Fruit fly (Drosophila melanogaster) whole organism, embryonic: ENCODE results near the gene p-cup.

Experiments used
- Asciz ChIP-seq: fragments of 200-800 bp; sonication (Bioruptor generic); optimal IDR thresholded peaks from 2 replicates; lab custom pipeline; 2017; ENCODE audit warnings: missing biosample characterization, mild to moderate bottlenecking, missing genetic modification characterization, missing genetic modification reagents
- C15 ChIP-seq: fragments of 200-800 bp; sonication (Bioruptor generic); IDR thresholded peaks from 3 replicates; pipeline ENCODE4 v1.3.6; 2022; ENCODE audit warnings: missing biosample characterization, missing genetic modification characterization
- CG10979 ChIP-seq: fragments of 200-800 bp; sonication (Bioruptor generic); optimal IDR thresholded peaks from 2 replicates; lab custom pipeline; 2018; ENCODE audit warnings: missing biosample characterization, mild to moderate bottlenecking, missing genetic modification characterization, moderate library complexity
- CG12391 ChIP-seq: fragments of 200-800 bp; sonication (Bioruptor generic); optimal IDR thresholded peaks from 3 replicates; lab custom pipeline; 2018; ENCODE audit warnings: missing biosample characterization, mild to moderate bottlenecking, missing genetic modification characterization, moderate library complexity
- CG12659 ChIP-seq: fragments of 200-800 bp; sonication (Bioruptor generic); optimal IDR thresholded peaks from 3 replicates; lab custom pipeline; 2017; ENCODE audit warnings: mild to moderate bottlenecking, missing biosample characterization, missing genetic modification reagents, missing genetic modification characterization
- CG14441 ChIP-seq: fragments of 200-800 bp; sonication (Bioruptor generic); IDR thresholded peaks from 2 replicates; pipeline ENCODE4 v1.3.6; 2022; ENCODE audit warnings: missing biosample characterization, missing genetic modification characterization
- CG16863 ChIP-seq: fragments of 200-800 bp; sonication (Bioruptor generic); optimal IDR thresholded peaks from 3 replicates; lab custom pipeline; 2016; ENCODE audit warnings: missing biosample characterization, missing genetic modification characterization
- CG17385 ChIP-seq: fragments of 200-800 bp; sonication (Bioruptor generic); optimal IDR thresholded peaks from 3 replicates; lab custom pipeline; 2018; ENCODE audit warnings: missing biosample characterization, mild to moderate bottlenecking, missing genetic modification characterization
- CG18262 ChIP-seq: fragments of 200-800 bp; optimal IDR thresholded peaks from 3 replicates; lab custom pipeline; 2019; ENCODE audit warnings: missing biosample characterization, mild to moderate bottlenecking, missing genetic modification characterization, moderate library complexity
- CG18764 ChIP-seq: fragments of 200-800 bp; sonication (Bioruptor generic); optimal IDR thresholded peaks from 3 replicates; lab custom pipeline; 2016; ENCODE audit warnings: missing biosample characterization, missing genetic modification characterization
- CG2202 ChIP-seq: fragments of 200-800 bp; sonication (Bioruptor generic); optimal IDR thresholded peaks from 2 replicates; lab custom pipeline; 2018; ENCODE audit warnings: missing biosample characterization, mild to moderate bottlenecking, missing genetic modification characterization
- CG31388 ChIP-seq: fragments of 200-800 bp; sonication (Bioruptor generic); optimal IDR thresholded peaks from 2 replicates; lab custom pipeline; 2016; ENCODE audit warnings: missing biosample characterization, missing genetic modification characterization
- CG3726 ChIP-seq: fragments of 200-800 bp; sonication (Bioruptor generic); IDR thresholded peaks from 3 replicates; pipeline ENCODE4, ENCODE4 v1.3.6; 2022; ENCODE audit warnings: missing biosample characterization, missing genetic modification characterization
- CG6175 ChIP-seq: fragments of 200-800 bp; sonication (Bioruptor generic); IDR thresholded peaks from 3 replicates; pipeline ENCODE4 v1.3.6; 2022; ENCODE audit warnings: missing biosample characterization, missing genetic modification characterization
- CG7556 ChIP-seq: fragments of 200-800 bp; sonication (Bioruptor generic); optimal IDR thresholded peaks from 2 replicates; lab custom pipeline; 2017; ENCODE audit warnings: missing biosample characterization, mild to moderate bottlenecking, missing genetic modification characterization
- CG9876 ChIP-seq: fragments of 200-800 bp; sonication (Bioruptor generic); optimal IDR thresholded peaks from 2 replicates; lab custom pipeline; 2016; ENCODE audit warnings: missing biosample characterization, missing genetic modification characterization
- Chrac-16 ChIP-seq: fragments of 200-800 bp; sonication (Bioruptor generic); optimal IDR thresholded peaks from 3 replicates; lab custom pipeline; 2016; ENCODE audit warnings: missing biosample characterization, missing genetic modification characterization
- Dref ChIP-seq: fragments of 200-800 bp; sonication (Bioruptor generic); IDR thresholded peaks from 2 replicates; pipeline ENCODE4 v1.3.6; 2022; ENCODE audit warnings: missing biosample characterization, missing genetic modification characterization
- ERR ChIP-seq: fragments of 200-800 bp; sonication (Bioruptor generic); optimal IDR thresholded peaks from 2 replicates; lab custom pipeline; 2016; ENCODE audit warnings: missing biosample characterization, missing genetic modification characterization
- Fer1 ChIP-seq: fragments of 200-800 bp; sonication (Bioruptor generic); optimal IDR thresholded peaks from 2 replicates; lab custom pipeline; 2017; ENCODE audit warnings: missing biosample characterization, mild to moderate bottlenecking, missing genetic modification characterization
- HLHmδ ChIP-seq: fragments of 200-800 bp; sonication (Bioruptor generic); optimal IDR thresholded peaks from 2 replicates; lab custom pipeline; 2018; ENCODE audit warnings: missing biosample characterization, mild to moderate bottlenecking, missing genetic modification characterization, moderate library complexity
- Jarid2 ChIP-seq: fragments of 200-800 bp; sonication (Bioruptor generic); optimal IDR thresholded peaks from 3 replicates; lab custom pipeline; 2017; ENCODE audit warnings: mild to moderate bottlenecking, missing biosample characterization, missing genetic modification reagents, missing genetic modification characterization
- Lhr ChIP-seq: fragments of 200-800 bp; sonication (Bioruptor generic); optimal IDR thresholded peaks from 3 replicates; lab custom pipeline; 2017; ENCODE audit warnings: mild to moderate bottlenecking, missing biosample characterization, missing genetic modification reagents, missing genetic modification characterization
- MESR4 ChIP-seq: fragments of 200-800 bp; sonication (Bioruptor generic); optimal IDR thresholded peaks from 2 replicates; lab custom pipeline; 2018; ENCODE audit warnings: missing biosample characterization, mild to moderate bottlenecking, missing genetic modification characterization, moderate library complexity
- Mes4 ChIP-seq: fragments of 200-800 bp; sonication (Bioruptor generic); optimal IDR thresholded peaks from 2 replicates; lab custom pipeline; 2016; ENCODE audit warnings: missing biosample characterization, missing genetic modification characterization
- NK7.1 ChIP-seq: fragments of 200-800 bp; sonication (Bioruptor generic); optimal IDR thresholded peaks from 3 replicates; lab custom pipeline; 2016; ENCODE audit warnings: missing biosample characterization, missing genetic modification characterization
- Oaz ChIP-seq: fragments of 200-800 bp; sonication (Bioruptor generic); IDR thresholded peaks from 2 replicates; pipeline ENCODE4 v1.3.6; 2022; ENCODE audit warnings: missing biosample characterization, missing genetic modification characterization
- Opbp ChIP-seq: fragments of 200-800 bp; sonication (Bioruptor generic); IDR thresholded peaks from 3 replicates; pipeline ENCODE4 v1.3.6; 2022; ENCODE audit warnings: missing biosample characterization, missing genetic modification characterization; ENCODE audit not compliant: partially characterized antibody
- Side ChIP-seq: fragments of 200-800 bp; sonication (Bioruptor generic); optimal IDR thresholded peaks from 2 replicates; lab custom pipeline; 2016; ENCODE audit warnings: missing biosample characterization, missing genetic modification characterization
- Ssrp ChIP-seq: fragments of 200-800 bp; sonication (Bioruptor generic); optimal IDR thresholded peaks from 2 replicates; lab custom pipeline; 2018; ENCODE audit warnings: missing biosample characterization, mild to moderate bottlenecking, missing genetic modification characterization, moderate library complexity
- Tbp ChIP-seq: fragments of >200 bp; optimal IDR thresholded peaks from 2 replicates; lab custom pipeline; 2018; ENCODE audit warnings: missing biosample characterization, missing genetic modification characterization
- Trl ChIP-seq, 3 experiments: fragments of >200 bp in 2 of 3; fragments of 200-800 bp in 1 of 3; sonication (Bioruptor generic) in 1 of 3; optimal IDR thresholded peaks; 2 replicates in 1 of 3; 3 replicates in 2 of 3; lab custom pipeline; 2016 to 2017; ENCODE audit warnings: missing biosample characterization in 1 of 3, missing genetic modification characterization in 1 of 3
- az2 ChIP-seq: fragments of 200-800 bp; sonication (Bioruptor generic); optimal IDR thresholded peaks from 3 replicates; lab custom pipeline; 2016; ENCODE audit warnings: missing biosample characterization, missing genetic modification characterization
- chm ChIP-seq: fragments of 200-800 bp; sonication (Bioruptor generic); IDR thresholded peaks from 2 replicates; pipeline ENCODE4 v1.3.6; 2022; ENCODE audit warnings: missing biosample characterization, missing genetic modification characterization
- dmrt99B ChIP-seq: fragments of 200-800 bp; sonication (Bioruptor generic); optimal IDR thresholded peaks from 2 replicates; lab custom pipeline; 2018; ENCODE audit warnings: missing biosample characterization, mild to moderate bottlenecking, missing genetic modification characterization, moderate library complexity
- eve ChIP-seq, 2 experiments: fragments of >200 bp; optimal IDR thresholded peaks; 2 replicates each; lab custom pipeline; 2017; ENCODE audit warnings: missing biosample characterization in 2 of 2, missing genetic modification characterization in 2 of 2
- ewg ChIP-seq: fragments of 200-800 bp; sonication (Bioruptor generic); optimal IDR thresholded peaks from 3 replicates; lab custom pipeline; 2017; ENCODE audit warnings: mild to moderate bottlenecking, missing biosample characterization, missing genetic modification reagents, missing genetic modification characterization
- fd64A ChIP-seq: fragments of 200-800 bp; sonication (Bioruptor generic); optimal IDR thresholded peaks from 3 replicates; lab custom pipeline; 2018; ENCODE audit warnings: missing biosample characterization, mild to moderate bottlenecking, missing genetic modification characterization
- gce ChIP-seq: fragments of 200-800 bp; sonication (Bioruptor generic); IDR thresholded peaks from 3 replicates; pipeline ENCODE4 v1.3.6; 2022; ENCODE audit warnings: missing biosample characterization, missing genetic modification characterization
- hth ChIP-seq: fragments of >200 bp; optimal IDR thresholded peaks from 2 replicates; lab custom pipeline; 2017; ENCODE audit warnings: inconsistent platforms
- jigr1 ChIP-seq: fragments of 200-800 bp; sonication (Bioruptor generic); IDR thresholded peaks from 3 replicates; pipeline ENCODE4 v1.3.6; 2022; ENCODE audit warnings: missing biosample characterization, missing genetic modification characterization
- klu ChIP-seq: fragments of 200-800 bp; sonication (Bioruptor generic); IDR thresholded peaks from 2 replicates; pipeline ENCODE4 v1.3.6; 2022; ENCODE audit warnings: missing biosample characterization, missing genetic modification characterization
- knrl ChIP-seq: fragments of 200-800 bp; sonication (Bioruptor generic); IDR thresholded peaks from 3 replicates; pipeline ENCODE4 v1.3.6; 2022; ENCODE audit warnings: missing biosample characterization, missing genetic modification characterization; ENCODE audit not compliant: partially characterized antibody
- pho ChIP-seq: fragments of 200-800 bp; sonication (Bioruptor generic); optimal IDR thresholded peaks from 2 replicates; lab custom pipeline; 2016; ENCODE audit warnings: missing biosample characterization, missing genetic modification characterization
- pita ChIP-seq: fragments of 200-800 bp; sonication (Bioruptor generic); optimal IDR thresholded peaks from 2 replicates; lab custom pipeline; 2017; ENCODE audit warnings: missing biosample characterization, mild to moderate bottlenecking, missing genetic modification characterization
- row ChIP-seq: fragments of 200-800 bp; sonication (Bioruptor generic); IDR thresholded peaks from 3 replicates; pipeline ENCODE4 v1.3.6; 2022; ENCODE audit warnings: missing biosample characterization, missing genetic modification characterization
- schlank ChIP-seq: fragments of 200-800 bp; sonication (Bioruptor generic); optimal IDR thresholded peaks from 2 replicates; lab custom pipeline; 2018; ENCODE audit warnings: missing biosample characterization, mild to moderate bottlenecking, missing genetic modification characterization
- sob ChIP-seq: fragments of 200-800 bp; sonication (Bioruptor generic); IDR thresholded peaks from 2 replicates; pipeline ENCODE4 v1.3.6; 2022; ENCODE audit warnings: missing biosample characterization, missing genetic modification characterization
- tio ChIP-seq: fragments of 200-800 bp; sonication (Bioruptor generic); optimal IDR thresholded peaks from 2 replicates; lab custom pipeline; 2017; ENCODE audit warnings: missing biosample characterization, missing genetic modification characterization, inconsistent platforms
- tx ChIP-seq: fragments of 200-800 bp; sonication (Bioruptor generic); optimal IDR thresholded peaks from 2 replicates; lab custom pipeline; 2016; ENCODE audit warnings: missing biosample characterization, missing genetic modification characterization
- unc-4 ChIP-seq: fragments of 200-800 bp; sonication (Bioruptor generic); IDR thresholded peaks from 2 replicates; pipeline ENCODE4 v1.3.6; 2022; ENCODE audit warnings: missing biosample characterization, missing genetic modification characterization; ENCODE audit not compliant: partially characterized antibody

p-cup gene

dm6 chrX:17481659-17482266 lies 33.2 kb upstream of the p-cup start (continued):
- TF ChIP-seq Mes4 (GFP tag; lab: Kevin White, UChicago) = no peak
- peak; percentile 22 for TF ChIP-seq az2
- TF ChIP-seq Oaz (GFP tag; lab: Robert Waterston, UW) = no peak
- TF ChIP-seq C15 (GFP tag; lab: Robert Waterston, UW) = no peak
- no peak for TF ChIP-seq tio
- TF ChIP-seq hth (lab: Kevin White, UChicago) = no peak
- TF ChIP-seq CG2202 (tag; lab: Kevin White, UChicago) = no peak
- TF ChIP-seq CG18262 (tag; lab: Kevin White, UChicago) = peak; percentile 43
- no peak for TF ChIP-seq CG17385 (GFP tag; lab: Kevin White, UChicago)
- TF ChIP-seq Trl (optimal IDR thresholded peaks at IDR 0.05; lab: Kevin White, UChicago) = no peak
- no peak for TF ChIP-seq Trl (GFP tag; optimal IDR thresholded peaks at IDR 0.05; lab: Kevin White, UChicago)
- TF ChIP-seq gce = no peak
- TF ChIP-seq klu (GFP tag; lab: Robert Waterston, UW) = no peak
- TF ChIP-seq CG3726 (GFP tag; lab: Robert Waterston, UW) = no peak
- TF ChIP-seq schlank = no peak
- peak in 1 of 2 experiments; percentile 52 for TF ChIP-seq eve (GFP tag; optimal IDR thresholded peaks at IDR 0.05; lab: Kevin White, UChicago)
- TF ChIP-seq fd64A (GFP tag; lab: Kevin White, UChicago) = peak; percentile 8
- no peak for TF ChIP-seq jigr1 (GFP tag; lab: Robert Waterston, UW)
- no peak for TF ChIP-seq MESR4 (GFP tag; lab: Kevin White, UChicago)
- TF ChIP-seq dmrt99B = peak; percentile 26
- no peak for TF ChIP-seq Lhr (GFP tag; lab: Kevin White, UChicago)
- TF ChIP-seq pita (GFP tag; lab: Kevin White, UChicago) = no peak
- no peak for TF ChIP-seq Side (GFP tag; lab: Kevin White, UChicago)
- TF ChIP-seq chm = no peak
- TF ChIP-seq CG12391 (tag; lab: Kevin White, UChicago) = peak; percentile 30
- TF ChIP-seq ERR (GFP tag; lab: Kevin White, UChicago) = no peak
- no peak for TF ChIP-seq CG18764
- peak; percentile 24; the same call in 2 of the 3 replicates for TF ChIP-seq row (GFP tag; lab: Robert Waterston, UW)
- TF ChIP-seq CG31388 (GFP tag; lab: Kevin White, UChicago) = no peak
- no peak for TF ChIP-seq CG14441 (GFP tag; lab: Robert Waterston, UW)
- TF ChIP-seq ewg = peak; percentile 3
- no peak for TF ChIP-seq sob
- no peak for TF ChIP-seq unc-4 (GFP tag; lab: Robert Waterston, UW)
- peak; percentile 13 for TF ChIP-seq Asciz (GFP tag; lab: Kevin White, UChicago)
- TF ChIP-seq CG12659 (GFP tag; lab: Kevin White, UChicago) = no peak
- TF ChIP-seq CG16863 (GFP tag; lab: Kevin White, UChicago) = no peak
- TF ChIP-seq Dref = no peak
- peak; percentile 47 for TF ChIP-seq Ssrp (tag; lab: Kevin White, UChicago)
- no peak for TF ChIP-seq Chrac-16
- TF ChIP-seq CG10979 (tag; lab: Kevin White, UChicago) = peak; percentile 17
- no peak for TF ChIP-seq Opbp (GFP tag; lab: Robert Waterston, UW)
- TF ChIP-seq tx (GFP tag; lab: Kevin White, UChicago) = no peak
- no peak for TF ChIP-seq NK7.1 (GFP tag; lab: Kevin White, UChicago)
- peak; percentile 36 for TF ChIP-seq HLHmδ (GFP tag; lab: Kevin White, UChicago)
- TF ChIP-seq CG6175 (GFP tag; lab: Robert Waterston, UW) = no peak
- no peak for TF ChIP-seq Fer1
- TF ChIP-seq knrl (GFP tag; lab: Robert Waterston, UW) = no peak
- TF ChIP-seq pho (GFP tag; lab: Kevin White, UChicago) = no peak
- no peak for TF ChIP-seq CG9876 (GFP tag; lab: Kevin White, UChicago)
- no peak for TF ChIP-seq Tbp (GFP tag; lab: Kevin White, UChicago)
- TF ChIP-seq CG7556 = peak; percentile 12
- TF ChIP-seq Jarid2 (GFP tag; lab: Kevin White, UChicago) = no peak
